Fruit fly (Drosophila melanogaster): ENCODE results near the gene grass.

grass gene

dm6 chr3R:27133992-27134391 is 23.8 kb upstream of the grass start:
- TF ChIP-seq Gug (GFP tag; IDR thresholded peaks at IDR 0.05) (no peak), pdm3 (GFP tag; optimal IDR thresholded peaks at IDR 0.05) (no peak), CG6163 (GFP tag; IDR thresholded peaks at IDR 0.05) (no peak), CG8632 (GFP tag; optimal IDR thresholded peaks at IDR 0.05) (no peak), Sox15 (GFP tag; optimal IDR thresholded peaks at IDR 0.05) (no peak), achi (GFP tag; optimal IDR thresholded peaks at IDR 0.05) (no peak), eg (GFP tag; IDR thresholded peaks at IDR 0.05) (no peak), Ets96B (tag; optimal IDR thresholded peaks at IDR 0.05) (no peak)

dm6 chr3R:27134728-27135361 is 22.9 kb upstream of the grass start:
- TF ChIP-seq vri (GFP tag; optimal IDR thresholded peaks at IDR 0.05) (peak; percentile 30), dsx (GFP tag; optimal IDR thresholded peaks at IDR 0.05; ENCODE audit: poor library complexity, severe bottlenecking) (no peak), acj6 (GFP tag; optimal IDR thresholded peaks at IDR 0.05) (no peak), pdm3 (GFP tag; optimal IDR thresholded peaks at IDR 0.05) (no peak), CG8319 (GFP tag; optimal IDR thresholded peaks at IDR 0.05) (no peak), CG8119 (GFP tag; IDR thresholded peaks at IDR 0.05) (no peak), CG34406 (GFP tag; optimal IDR thresholded peaks at IDR 0.05) (no peak), Blimp-1 (GFP tag; optimal IDR thresholded peaks at IDR 0.05) (peak; percentile 12), topi (GFP tag; optimal IDR thresholded peaks at IDR 0.05) (no peak), CG11762 (GFP tag; optimal IDR thresholded peaks at IDR 0.05; ENCODE audit: insufficient read depth) (no peak), lz (GFP tag; optimal IDR thresholded peaks at IDR 0.05) (no peak), CG3919 (GFP tag; optimal IDR thresholded peaks at IDR 0.05) (no peak), svp (GFP tag) (peak; percentile 70), Eip78C (GFP tag) (peak; percentile 21), CG8632 (GFP tag; optimal IDR thresholded peaks at IDR 0.05) (no peak), CG6163 (GFP tag; IDR thresholded peaks at IDR 0.05) (no peak), ss (GFP tag; optimal IDR thresholded peaks at IDR 0.05) (peak in 1 of 2 experiments; percentile 4), CG6276 (GFP tag; optimal IDR thresholded peaks at IDR 0.05) (no peak), Eip93F (GFP tag; optimal IDR thresholded peaks at IDR 0.05) (no peak), CG1621 (tag; optimal IDR thresholded peaks at IDR 0.05) (no peak), achi (GFP tag; optimal IDR thresholded peaks at IDR 0.05) (no peak), CG16779 (tag; optimal IDR thresholded peaks at IDR 0.05) (no peak), CG9139 (GFP tag; optimal IDR thresholded peaks at IDR 0.05) (no peak), CG10669 (GFP tag; optimal IDR thresholded peaks at IDR 0.05) (no peak), CG15336 (GFP tag; IDR thresholded peaks at IDR 0.05) (no peak), Ets21C (GFP tag; optimal IDR thresholded peaks at IDR 0.05) (no peak), Met (GFP tag; optimal IDR thresholded peaks at IDR 0.05) (no peak), Hr38 (GFP tag; optimal IDR thresholded peaks at IDR 0.05) (no peak), Sox102F (GFP tag; optimal IDR thresholded peaks at IDR 0.05) (no peak), Sox15 (GFP tag; optimal IDR thresholded peaks at IDR 0.05) (no peak), CG32006 (GFP tag; optimal IDR thresholded peaks at IDR 0.05) (no peak), CG31627 (GFP tag; optimal IDR thresholded peaks at IDR 0.05) (no peak), Lpt (GFP tag; optimal IDR thresholded peaks at IDR 0.05) (no peak), CG6792 (GFP tag; optimal IDR thresholded peaks at IDR 0.05) (no peak), Ets96B (tag; optimal IDR thresholded peaks at IDR 0.05) (no peak)

- TF ChIP-seq Eip93F (GFP tag; optimal IDR thresholded peaks at IDR 0.05), result no peak
- peak; percentile 49 for TF ChIP-seq Sox102F (GFP tag; optimal IDR thresholded peaks at IDR 0.05)
- TF ChIP-seq CG7368 (GFP tag; optimal IDR thresholded peaks at IDR 0.05), result peak; percentile 69
- peak; percentile 49 for TF ChIP-seq CG8319 (GFP tag; optimal IDR thresholded peaks at IDR 0.05)
- TF ChIP-seq CG6808 (GFP tag; optimal IDR thresholded peaks at IDR 0.05), result peak; percentile 65
- no peak for TF ChIP-seq CG8119 (GFP tag; IDR thresholded peaks at IDR 0.05)
- peak; percentile 58 for TF ChIP-seq Smox (GFP tag; optimal IDR thresholded peaks at IDR 0.05)
- 0 out of 2 replicates have a peak, but pooled peaks have one; percentile 26 for TF ChIP-seq Gug (GFP tag; IDR thresholded peaks at IDR 0.05)
- no peak for TF ChIP-seq Ets21C (GFP tag; optimal IDR thresholded peaks at IDR 0.05)
- TF ChIP-seq Met (GFP tag; optimal IDR thresholded peaks at IDR 0.05), result peak; percentile 15
- TF ChIP-seq lz (GFP tag; optimal IDR thresholded peaks at IDR 0.05), result peak; percentile 45
- peak; percentile 92 for TF ChIP-seq Eip78C (GFP tag)
- peak; percentile 54 for TF ChIP-seq CG1621 (tag; optimal IDR thresholded peaks at IDR 0.05)
- no peak for TF ChIP-seq CG11902 (GFP tag; optimal IDR thresholded peaks at IDR 0.05)
- peak; percentile 42 for TF ChIP-seq OdsH (GFP tag; optimal IDR thresholded peaks at IDR 0.05)
- TF ChIP-seq achi (GFP tag; optimal IDR thresholded peaks at IDR 0.05), result peak; percentile 41
- TF ChIP-seq Hr39 (GFP tag; optimal IDR thresholded peaks at IDR 0.05), result no peak
- TF ChIP-seq CG6163 (GFP tag; IDR thresholded peaks at IDR 0.05), result peak; percentile 75
- peak; percentile 22 for TF ChIP-seq Blimp-1 (GFP tag; optimal IDR thresholded peaks at IDR 0.05)
- peak; percentile 51 for TF ChIP-seq CG16779 (tag; optimal IDR thresholded peaks at IDR 0.05)
- TF ChIP-seq CG4318 (GFP tag; optimal IDR thresholded peaks at IDR 0.05), result no peak
- TF ChIP-seq ss (GFP tag; optimal IDR thresholded peaks at IDR 0.05), result peak; percentile 22 to 69
Measured at dm6 chr3R:27135692-27136641, 21.8 kb upstream of the grass start.
